Worm (Caenorhabditis elegans): ENCODE measurements around the gene mtpn-1.

The mtpn-1 gene

DNA sequence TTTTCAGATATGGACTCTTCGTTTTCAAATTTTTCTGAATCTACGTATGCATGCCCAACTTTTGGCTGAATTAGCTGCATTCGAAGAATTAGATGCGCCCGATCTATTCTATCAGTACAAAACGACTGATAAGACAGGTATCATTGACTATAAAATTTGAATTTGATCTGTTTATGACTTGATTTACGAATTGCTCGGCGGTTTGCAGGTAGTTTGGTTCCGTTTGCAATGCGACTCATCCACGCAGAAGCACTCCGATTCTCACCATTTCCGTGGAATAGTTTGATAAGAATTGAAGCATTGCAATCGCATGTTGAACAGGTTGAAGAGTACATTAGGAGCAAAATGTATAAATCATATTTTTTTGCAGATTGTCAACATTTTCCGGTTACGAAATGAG lies 3.7 kb downstream of the mtpn-1 start:
- no peak for TF ChIP-seq cog-1 (tag; optimal IDR thresholded peaks at IDR 0.05)
- no peak for TF ChIP-seq ztf-23 (GFP tag; IDR thresholded peaks at IDR 0.05)
- TF ChIP-seq flt-1 (GFP tag; IDR thresholded peaks at IDR 0.05): no peak
- no peak for TF ChIP-seq T22C8.4 (GFP tag; IDR thresholded peaks at IDR 0.05)
- no peak for TF ChIP-seq klf-2 (GFP tag; conservative IDR thresholded peaks at IDR 0.05)
- no peak for TF ChIP-seq med-1 (GFP tag; optimal IDR thresholded peaks at IDR 0.05; ENCODE audit: insufficient read depth)
- no peak for TF ChIP-seq ref-1 (GFP tag; conservative IDR thresholded peaks at IDR 0.05)
- no peak for TF ChIP-seq tab-1 (GFP tag; IDR thresholded peaks at IDR 0.05)
- no peak for TF ChIP-seq ztf-29 (GFP tag; IDR thresholded peaks at IDR 0.05)

DNA sequence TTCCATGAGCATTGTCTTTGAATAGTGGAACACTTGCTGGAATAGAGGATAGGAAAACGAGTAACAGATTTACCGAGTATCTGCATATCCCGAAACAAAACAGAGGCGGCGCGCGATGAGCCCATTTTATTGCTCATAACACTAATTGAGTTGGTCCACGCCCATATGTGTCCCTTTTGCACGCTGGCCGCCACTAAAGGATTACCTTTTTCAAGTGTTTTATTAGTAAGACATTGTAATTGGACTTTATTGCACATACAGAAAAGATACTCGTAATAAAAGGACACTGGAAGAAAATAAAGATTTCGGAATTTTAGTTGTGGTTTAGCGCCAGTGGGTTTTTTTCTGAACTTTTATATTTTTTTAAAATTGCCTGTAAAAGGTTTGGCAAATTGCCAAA lies 6.0 kb downstream of the mtpn-1 start, which contains the start of gene hlh-15:
hlh-15 (minus strand) TSS at position 101 of the 400 bp plus-strand sequence.
- TF ChIP-seq tab-1 (GFP tag; IDR thresholded peaks at IDR 0.05): no peak
- no peak for TF ChIP-seq ztf-29 (GFP tag; IDR thresholded peaks at IDR 0.05)
- TF ChIP-seq T22C8.4 (GFP tag; IDR thresholded peaks at IDR 0.05): no peak
- TF ChIP-seq ztf-23 (GFP tag; IDR thresholded peaks at IDR 0.05): no peak
- TF ChIP-seq med-1 (GFP tag; optimal IDR thresholded peaks at IDR 0.05; ENCODE audit: insufficient read depth): no peak
- TF ChIP-seq ref-1 (GFP tag; conservative IDR thresholded peaks at IDR 0.05): no peak
- TF ChIP-seq flt-1 (GFP tag; IDR thresholded peaks at IDR 0.05): no peak
- no peak for TF ChIP-seq cog-1 (tag; optimal IDR thresholded peaks at IDR 0.05)
- TF ChIP-seq klf-2 (GFP tag; conservative IDR thresholded peaks at IDR 0.05): no peak

- TF ChIP-seq flt-1 (GFP tag; IDR thresholded peaks at IDR 0.05) (no peak), ztf-23 (GFP tag; IDR thresholded peaks at IDR 0.05) (no peak), tab-1 (GFP tag; IDR thresholded peaks at IDR 0.05) (no peak), T22C8.4 (GFP tag; IDR thresholded peaks at IDR 0.05) (no peak), ztf-29 (GFP tag; IDR thresholded peaks at IDR 0.05) (no peak), ref-1 (GFP tag; conservative IDR thresholded peaks at IDR 0.05) (no peak), klf-2 (GFP tag; conservative IDR thresholded peaks at IDR 0.05) (no peak), med-1 (GFP tag; optimal IDR thresholded peaks at IDR 0.05; ENCODE audit: insufficient read depth) (no peak), cog-1 (tag; optimal IDR thresholded peaks at IDR 0.05) (no peak)
Observed at ce11 chrX:2419777-2420176, 12.5 kb downstream of the mtpn-1 start, which contains the start of gene glr-7. Gene glr-7 (minus strand): TSS chrX:2419877.

ce11 chrX:2422123-2422522 lies 14.9 kb downstream of the mtpn-1 start:
- no peak for TF ChIP-seq ref-1 (GFP tag; conservative IDR thresholded peaks at IDR 0.05)
- TF ChIP-seq ztf-29 (GFP tag; IDR thresholded peaks at IDR 0.05): no peak
- TF ChIP-seq cog-1 (tag; optimal IDR thresholded peaks at IDR 0.05): no peak
- no peak for TF ChIP-seq ztf-23 (GFP tag; IDR thresholded peaks at IDR 0.05)

DNA sequence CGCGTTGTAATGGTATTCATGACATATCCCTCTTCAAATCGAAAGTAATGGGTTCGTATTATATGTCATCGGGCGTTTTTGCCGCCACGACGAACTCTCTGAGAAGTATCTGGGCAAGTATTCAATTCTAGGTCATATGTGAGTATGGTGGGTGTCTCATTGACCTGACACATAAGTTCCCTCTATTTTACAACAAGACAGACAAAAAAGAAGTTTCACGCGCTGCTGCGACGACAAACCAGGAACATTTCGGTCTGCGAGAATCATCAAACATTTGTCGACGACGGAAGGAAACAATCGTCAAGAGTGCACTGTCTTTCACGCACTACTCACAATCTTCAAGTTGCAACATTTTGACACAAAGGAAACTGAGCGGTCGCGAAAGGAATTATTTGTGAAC lies 18.0 kb downstream of the mtpn-1 start:
- TF ChIP-seq klf-2 (GFP tag; conservative IDR thresholded peaks at IDR 0.05) (no peak), tab-1 (GFP tag; IDR thresholded peaks at IDR 0.05) (no peak), ztf-23 (GFP tag; IDR thresholded peaks at IDR 0.05) (no peak), ztf-29 (GFP tag; IDR thresholded peaks at IDR 0.05) (no peak), T22C8.4 (GFP tag; IDR thresholded peaks at IDR 0.05) (no peak), med-1 (GFP tag; optimal IDR thresholded peaks at IDR 0.05; ENCODE audit: insufficient read depth) (no peak), flt-1 (GFP tag; IDR thresholded peaks at IDR 0.05) (no peak), cog-1 (tag; optimal IDR thresholded peaks at IDR 0.05) (no peak), ref-1 (GFP tag; conservative IDR thresholded peaks at IDR 0.05) (no peak)

DNA sequence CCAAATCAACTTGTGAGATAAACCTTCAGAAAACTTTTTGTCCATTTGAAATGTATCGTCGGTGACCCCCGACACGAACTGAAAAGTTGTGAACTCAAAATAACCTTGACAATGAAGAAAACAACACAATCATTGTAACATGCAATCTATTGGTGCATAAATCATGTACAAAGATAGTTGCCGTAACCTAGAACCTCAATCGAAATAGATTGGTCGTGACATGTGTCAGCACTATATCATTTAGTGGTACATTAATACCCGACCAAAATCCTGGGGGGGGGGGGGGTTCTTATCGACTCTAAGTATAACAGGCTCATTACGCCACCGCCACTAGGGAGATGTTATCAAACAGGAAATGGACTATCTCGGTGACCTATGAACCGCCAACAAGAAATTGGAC lies 19.7 kb downstream of the mtpn-1 start:
- no peak for TF ChIP-seq T22C8.4 (GFP tag; IDR thresholded peaks at IDR 0.05)
- no peak for TF ChIP-seq ztf-23 (GFP tag; IDR thresholded peaks at IDR 0.05)
- TF ChIP-seq ref-1 (GFP tag; conservative IDR thresholded peaks at IDR 0.05): no peak
- no peak for TF ChIP-seq cog-1 (tag; optimal IDR thresholded peaks at IDR 0.05)
- TF ChIP-seq ztf-29 (GFP tag; IDR thresholded peaks at IDR 0.05): no peak
- TF ChIP-seq klf-2 (GFP tag; conservative IDR thresholded peaks at IDR 0.05): no peak
- TF ChIP-seq flt-1 (GFP tag; IDR thresholded peaks at IDR 0.05): no peak
- TF ChIP-seq med-1 (GFP tag; optimal IDR thresholded peaks at IDR 0.05; ENCODE audit: insufficient read depth): no peak

DNA sequence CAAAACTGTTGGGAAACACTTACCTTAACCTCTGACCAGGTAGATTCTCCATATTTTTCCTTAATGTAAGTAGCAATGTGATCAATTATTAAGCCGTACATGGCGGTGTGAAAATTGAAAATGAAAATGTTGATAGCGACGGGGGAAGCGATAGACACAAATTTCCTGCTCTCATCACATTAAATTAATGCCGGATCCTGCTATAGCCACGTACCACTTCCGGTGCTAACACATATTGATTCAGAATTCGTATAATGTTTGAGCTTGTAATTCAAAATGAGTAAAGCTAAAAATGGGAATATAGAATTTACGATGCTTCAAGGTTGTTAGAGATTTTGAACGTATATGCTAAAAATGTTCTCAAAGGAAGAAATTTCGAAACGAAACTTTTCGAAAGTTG lies 20.1 kb downstream of the mtpn-1 start, which contains the start of gene gcy-31:
gcy-31 (minus strand) TSS at position 101 of the 400 bp plus-strand sequence.
- no peak for TF ChIP-seq flt-1 (GFP tag; IDR thresholded peaks at IDR 0.05)
- no peak for TF ChIP-seq ztf-29 (GFP tag; IDR thresholded peaks at IDR 0.05)
- no peak for TF ChIP-seq med-1 (GFP tag; optimal IDR thresholded peaks at IDR 0.05; ENCODE audit: insufficient read depth)
- no peak for TF ChIP-seq klf-2 (GFP tag; conservative IDR thresholded peaks at IDR 0.05)

ce11 chrX:2430317-2430716 lies 23.1 kb downstream of the mtpn-1 start:
- TF ChIP-seq ref-1 (GFP tag; conservative IDR thresholded peaks at IDR 0.05) (no peak), ztf-23 (GFP tag; IDR thresholded peaks at IDR 0.05) (no peak), klf-2 (GFP tag; conservative IDR thresholded peaks at IDR 0.05) (no peak), ztf-29 (GFP tag; IDR thresholded peaks at IDR 0.05) (no peak), cog-1 (tag; optimal IDR thresholded peaks at IDR 0.05) (no peak), tab-1 (GFP tag; IDR thresholded peaks at IDR 0.05) (no peak), med-1 (GFP tag; optimal IDR thresholded peaks at IDR 0.05; ENCODE audit: insufficient read depth) (no peak), flt-1 (GFP tag; IDR thresholded peaks at IDR 0.05) (no peak), T22C8.4 (GFP tag; IDR thresholded peaks at IDR 0.05) (no peak)

ce11 chrX:2432459-2432858 lies 25.2 kb downstream of the mtpn-1 start:
- TF ChIP-seq ztf-29 (GFP tag; IDR thresholded peaks at IDR 0.05): peak; percentile 91
- no peak for TF ChIP-seq ref-1 (GFP tag; conservative IDR thresholded peaks at IDR 0.05)
- TF ChIP-seq flt-1 (GFP tag; IDR thresholded peaks at IDR 0.05): peak; percentile 65; the same call in 1 of the 2 replicates
- no peak for TF ChIP-seq tab-1 (GFP tag; IDR thresholded peaks at IDR 0.05)
- TF ChIP-seq ztf-23 (GFP tag; IDR thresholded peaks at IDR 0.05): no peak
- TF ChIP-seq T22C8.4 (GFP tag; IDR thresholded peaks at IDR 0.05): no peak
- no peak for TF ChIP-seq med-1 (GFP tag; optimal IDR thresholded peaks at IDR 0.05; ENCODE audit: insufficient read depth)
- peak; percentile 88 for TF ChIP-seq cog-1 (tag; optimal IDR thresholded peaks at IDR 0.05)
- no peak for TF ChIP-seq klf-2 (GFP tag; conservative IDR thresholded peaks at IDR 0.05)

- no peak for TF ChIP-seq T22C8.4 (GFP tag; IDR thresholded peaks at IDR 0.05)
- TF ChIP-seq klf-2 (GFP tag; conservative IDR thresholded peaks at IDR 0.05): no peak
- no peak for TF ChIP-seq ztf-23 (GFP tag; IDR thresholded peaks at IDR 0.05)
- no peak for TF ChIP-seq med-1 (GFP tag; optimal IDR thresholded peaks at IDR 0.05; ENCODE audit: insufficient read depth)
- TF ChIP-seq ref-1 (GFP tag; conservative IDR thresholded peaks at IDR 0.05): no peak
- peak; percentile 70 for TF ChIP-seq ztf-29 (GFP tag; IDR thresholded peaks at IDR 0.05)
- no peak for TF ChIP-seq tab-1 (GFP tag; IDR thresholded peaks at IDR 0.05)
- TF ChIP-seq flt-1 (GFP tag; IDR thresholded peaks at IDR 0.05): no peak
- no peak for TF ChIP-seq cog-1 (tag; optimal IDR thresholded peaks at IDR 0.05)
Observed at ce11 chrX:2433805-2434204, 26.5 kb downstream of the mtpn-1 start.
